Fruit fly (Drosophila melanogaster) whole organism, embryonic: ENCODE measurements around the gene NijB.

Source experiments
- Ada2b ChIP-seq: fragments of 200-800 bp; sonication (Bioruptor generic); IDR thresholded peaks from 2 replicates; pipeline ENCODE4 v1.3.6; 2022; ENCODE audit warnings: missing biosample characterization, missing genetic modification characterization
- Antp ChIP-seq: fragments of 200-800 bp; sonication (Bioruptor generic); optimal IDR thresholded peaks from 3 replicates; lab custom pipeline; 2016; ENCODE audit warnings: missing biosample characterization, missing genetic modification characterization
- Bgb ChIP-seq: fragments of 200-800 bp; sonication (Bioruptor generic); IDR thresholded peaks from 2 replicates; pipeline ENCODE4 v1.3.6; 2022; ENCODE audit warnings: missing biosample characterization, missing genetic modification characterization; ENCODE audit not compliant: partially characterized antibody
- BtbVII ChIP-seq: fragments of 200-800 bp; sonication (Bioruptor generic); optimal IDR thresholded peaks from 3 replicates; lab custom pipeline; 2017; ENCODE audit warnings: missing biosample characterization, mild to moderate bottlenecking, missing genetic modification characterization
- CG10274 ChIP-seq: fragments of 200-800 bp; sonication (Bioruptor generic); optimal IDR thresholded peaks from 3 replicates; lab custom pipeline; 2017; ENCODE audit warnings: missing biosample characterization, mild to moderate bottlenecking, missing genetic modification characterization
- CG10321 ChIP-seq: fragments of 200-800 bp; sonication (Bioruptor generic); IDR thresholded peaks from 2 replicates; pipeline ENCODE4 v1.3.6; 2022; ENCODE audit warnings: missing biosample characterization, missing genetic modification characterization
- CG12659 ChIP-seq: fragments of 200-800 bp; sonication (Bioruptor generic); optimal IDR thresholded peaks from 3 replicates; lab custom pipeline; 2017; ENCODE audit warnings: mild to moderate bottlenecking, missing biosample characterization, missing genetic modification reagents, missing genetic modification characterization
- CG13624 ChIP-seq: fragments of 200-800 bp; sonication (Bioruptor generic); optimal IDR thresholded peaks from 2 replicates; lab custom pipeline; 2016; ENCODE audit warnings: missing biosample characterization, missing genetic modification characterization
- CG13775 ChIP-seq: fragments of 200-800 bp; sonication (Bioruptor generic); optimal IDR thresholded peaks from 3 replicates; lab custom pipeline; 2017; ENCODE audit warnings: missing biosample characterization, mild to moderate bottlenecking, missing genetic modification characterization
- CG14965 ChIP-seq: fragments of 200-800 bp; sonication (Bioruptor generic); optimal IDR thresholded peaks from 2 replicates; lab custom pipeline; 2016; ENCODE audit warnings: missing biosample characterization, missing genetic modification characterization, borderline replicate concordance
- CG1529 ChIP-seq: fragments of 200-800 bp; sonication (Bioruptor generic); optimal IDR thresholded peaks from 3 replicates; lab custom pipeline; 2018; ENCODE audit warnings: missing biosample characterization, missing genetic modification characterization
- CG15696 ChIP-seq: fragments of 200-800 bp; sonication (Bioruptor generic); optimal IDR thresholded peaks from 2 replicates; lab custom pipeline; 2019; ENCODE audit warnings: missing biosample characterization, mild to moderate bottlenecking, missing genetic modification characterization, moderate library complexity
- CG1603 ChIP-seq: fragments of 200-800 bp; sonication (Bioruptor generic); optimal IDR thresholded peaks from 2 replicates; lab custom pipeline; 2019; ENCODE audit warnings: missing biosample characterization, mild to moderate bottlenecking, missing genetic modification characterization, moderate library complexity
- CG17802 ChIP-seq: fragments of 200-800 bp; sonication (Bioruptor generic); optimal IDR thresholded peaks from 2 replicates; lab custom pipeline; 2018; ENCODE audit warnings: missing biosample characterization, mild to moderate bottlenecking, missing genetic modification characterization, moderate library complexity
- CG2120 ChIP-seq: fragments of 200-800 bp; sonication (Bioruptor generic); optimal IDR thresholded peaks from 3 replicates; lab custom pipeline; 2016; ENCODE audit warnings: missing biosample characterization, missing genetic modification characterization
- CG2202 ChIP-seq: fragments of 200-800 bp; sonication (Bioruptor generic); optimal IDR thresholded peaks from 2 replicates; lab custom pipeline; 2018; ENCODE audit warnings: missing biosample characterization, mild to moderate bottlenecking, missing genetic modification characterization
- CG30431 ChIP-seq: fragments of 200-800 bp; sonication (Bioruptor generic); optimal IDR thresholded peaks from 2 replicates; lab custom pipeline; 2017; ENCODE audit warnings: missing biosample characterization, missing genetic modification characterization
- CG33557 ChIP-seq: fragments of 200-800 bp; sonication (Bioruptor generic); optimal IDR thresholded peaks from 2 replicates; lab custom pipeline; 2019; ENCODE audit warnings: missing biosample characterization, mild to moderate bottlenecking, missing genetic modification characterization, moderate library complexity
- CG43689 ChIP-seq: fragments of 200-800 bp; sonication (Bioruptor generic); IDR thresholded peaks from 2 replicates; pipeline ENCODE4 v1.3.6; 2022; ENCODE audit warnings: missing biosample characterization, missing genetic modification characterization
- CG4617 ChIP-seq: fragments of 200-800 bp; sonication (Bioruptor generic); optimal IDR thresholded peaks from 3 replicates; lab custom pipeline; 2016; ENCODE audit warnings: missing biosample characterization, missing genetic modification characterization, borderline replicate concordance
- CG6654 ChIP-seq: fragments of 200-800 bp; sonication (Bioruptor generic); optimal IDR thresholded peaks from 2 replicates; lab custom pipeline; 2017; ENCODE audit warnings: missing biosample characterization, mild to moderate bottlenecking, missing genetic modification characterization
- CG6689 ChIP-seq: fragments of 200-800 bp; sonication (Bioruptor generic); IDR thresholded peaks from 2 replicates; pipeline ENCODE4 v1.3.6; 2022; ENCODE audit warnings: missing biosample characterization, missing genetic modification characterization
- CG6765 ChIP-seq: fragments of 200-800 bp; sonication (Bioruptor generic); optimal IDR thresholded peaks from 3 replicates; lab custom pipeline; 2017; ENCODE audit warnings: missing biosample characterization, mild to moderate bottlenecking, missing genetic modification characterization
- CG7745 ChIP-seq: fragments of 200-800 bp; sonication (Bioruptor generic); optimal IDR thresholded peaks from 2 replicates; lab custom pipeline; 2018; ENCODE audit warnings: missing biosample characterization, mild to moderate bottlenecking, missing genetic modification characterization, moderate library complexity
- CG9437 ChIP-seq: fragments of 200-800 bp; sonication (Bioruptor generic); optimal IDR thresholded peaks from 2 replicates; lab custom pipeline; 2018; ENCODE audit warnings: missing biosample characterization, mild to moderate bottlenecking, missing genetic modification characterization
- Camta ChIP-seq: fragments of 200-800 bp; sonication (Bioruptor generic); optimal IDR thresholded peaks from 2 replicates; lab custom pipeline; 2016; ENCODE audit warnings: missing biosample characterization, missing genetic modification characterization
- Dad ChIP-seq: fragments of 200-800 bp; sonication (Bioruptor generic); optimal IDR thresholded peaks from 3 replicates; lab custom pipeline; 2016; ENCODE audit warnings: missing biosample characterization, missing genetic modification characterization
- Deaf1 ChIP-seq: fragments of 200-800 bp; optimal IDR thresholded peaks from 3 replicates; lab custom pipeline; 2019; ENCODE audit warnings: missing biosample characterization, mild to moderate bottlenecking, missing genetic modification characterization, moderate library complexity
- E2f2 ChIP-seq: fragments of 200-800 bp; sonication (Bioruptor generic); IDR thresholded peaks from 2 replicates; pipeline ENCODE4 v1.3.6; 2022; ENCODE audit warnings: missing biosample characterization, missing genetic modification characterization
- HHEX ChIP-seq: fragments of 200-800 bp; sonication (Bioruptor generic); optimal IDR thresholded peaks from 3 replicates; lab custom pipeline; 2017; ENCODE audit warnings: missing biosample characterization, mild to moderate bottlenecking, missing genetic modification characterization, missing genetic modification reagents
- HLHmδ ChIP-seq: fragments of 200-800 bp; sonication (Bioruptor generic); optimal IDR thresholded peaks from 2 replicates; lab custom pipeline; 2018; ENCODE audit warnings: missing biosample characterization, mild to moderate bottlenecking, missing genetic modification characterization, moderate library complexity
- Hmr ChIP-seq: fragments of 200-800 bp; sonication (Bioruptor generic); optimal IDR thresholded peaks from 3 replicates; lab custom pipeline; 2017; ENCODE audit warnings: mild to moderate bottlenecking, missing biosample characterization, missing genetic modification reagents, missing genetic modification characterization
- Jarid2 ChIP-seq: fragments of 200-800 bp; sonication (Bioruptor generic); optimal IDR thresholded peaks from 3 replicates; lab custom pipeline; 2017; ENCODE audit warnings: mild to moderate bottlenecking, missing biosample characterization, missing genetic modification reagents, missing genetic modification characterization
- Lpt ChIP-seq: fragments of >200 bp; optimal IDR thresholded peaks from 2 replicates; lab custom pipeline; 2018; ENCODE audit warnings: missing biosample characterization, missing genetic modification characterization
- MTF-1 ChIP-seq: fragments of 200-800 bp; sonication (Bioruptor generic); optimal IDR thresholded peaks from 2 replicates; lab custom pipeline; 2018; ENCODE audit warnings: missing biosample characterization, mild to moderate bottlenecking, missing genetic modification characterization, borderline replicate concordance
- Nf-YB ChIP-seq: fragments of 200-800 bp; sonication (Bioruptor generic); optimal IDR thresholded peaks from 3 replicates; lab custom pipeline; 2019; ENCODE audit warnings: missing biosample characterization, mild to moderate bottlenecking, missing genetic modification characterization, moderate library complexity
- Opbp ChIP-seq: fragments of 200-800 bp; sonication (Bioruptor generic); IDR thresholded peaks from 3 replicates; pipeline ENCODE4 v1.3.6; 2022; ENCODE audit warnings: missing biosample characterization, missing genetic modification characterization; ENCODE audit not compliant: partially characterized antibody
- al ChIP-seq: fragments of 200-800 bp; sonication (Bioruptor generic); IDR thresholded peaks from 2 replicates; pipeline ENCODE4 v1.3.6; 2022; ENCODE audit warnings: missing biosample characterization, missing genetic modification characterization
- ap ChIP-seq: fragments of 200-800 bp; sonication (Bioruptor generic); IDR thresholded peaks from 2 replicates; pipeline ENCODE4 v1.3.6; 2022; ENCODE audit warnings: missing biosample characterization, missing genetic modification characterization
- br ChIP-seq: fragments of >200 bp; optimal IDR thresholded peaks from 2 replicates; lab custom pipeline; 2017
- emc ChIP-seq: fragments of 200-800 bp; sonication (Bioruptor generic); optimal IDR thresholded peaks from 2 replicates; lab custom pipeline; 2016; ENCODE audit warnings: missing biosample characterization, missing genetic modification characterization
- grau ChIP-seq: fragments of 200-800 bp; optimal IDR thresholded peaks from 3 replicates; lab custom pipeline; 2019; ENCODE audit warnings: missing biosample characterization, mild to moderate bottlenecking, missing genetic modification characterization, moderate library complexity
- jing ChIP-seq: fragments of 200-800 bp; sonication (Bioruptor generic); optimal IDR thresholded peaks from 2 replicates; lab custom pipeline; 2018; ENCODE audit warnings: missing biosample characterization, mild to moderate bottlenecking, missing genetic modification characterization
- mld ChIP-seq: fragments of 200-800 bp; sonication (Bioruptor generic); IDR thresholded peaks from 3 replicates; pipeline ENCODE4 v1.3.6; 2022; ENCODE audit warnings: missing biosample characterization, missing genetic modification characterization; ENCODE audit not compliant: partially characterized antibody
- nerfin-1 ChIP-seq: fragments of 200-800 bp; sonication (Bioruptor generic); optimal IDR thresholded peaks from 3 replicates; lab custom pipeline; 2019; ENCODE audit warnings: missing biosample characterization, mild to moderate bottlenecking, missing genetic modification characterization, moderate library complexity
- pnt ChIP-seq: fragments of 200-800 bp; sonication (Bioruptor generic); optimal IDR thresholded peaks from 3 replicates; lab custom pipeline; 2016; ENCODE audit warnings: missing biosample characterization, missing genetic modification characterization
- ranshi ChIP-seq: fragments of 200-800 bp; sonication (Bioruptor generic); IDR thresholded peaks from 2 replicates; pipeline ENCODE4 v1.3.6; 2022; ENCODE audit warnings: missing biosample characterization, missing genetic modification characterization
- ssp ChIP-seq: fragments of 200-800 bp; sonication (Bioruptor generic); IDR thresholded peaks from 2 replicates; pipeline ENCODE4 v1.3.6; 2022; ENCODE audit warnings: missing biosample characterization, missing genetic modification characterization
- tgo ChIP-seq: fragments of 200-800 bp; sonication (Bioruptor generic); IDR thresholded peaks from 3 replicates; pipeline ENCODE4 v1.3.6; 2022; ENCODE audit warnings: missing biosample characterization, missing genetic modification characterization
- vfl ChIP-seq: fragments of 200-800 bp; sonication (Bioruptor generic); optimal IDR thresholded peaks from 2 replicates; lab custom pipeline; 2016; ENCODE audit warnings: missing biosample characterization, missing genetic modification characterization

The NijB gene

dm6 chr3L:18904772-18905601 is 12.8 kb downstream of the NijB start, which contains the start of the genes CSN1b and Prp6 (continued):
- no peak for TF ChIP-seq Antp (GFP tag; lab: Kevin White, UChicago)
- TF ChIP-seq Bgb (GFP tag; lab: Robert Waterston, UW) = peak; percentile 61
- no peak for TF ChIP-seq HHEX (GFP tag; lab: Kevin White, UChicago)
- no peak for TF ChIP-seq CG14965 (GFP tag; lab: Kevin White, UChicago)
- TF ChIP-seq HLHmδ = no peak
- TF ChIP-seq Ada2b = no peak
- TF ChIP-seq CG13624 (GFP tag; lab: Kevin White, UChicago) = no peak
- TF ChIP-seq Camta (GFP tag; lab: Kevin White, UChicago) = no peak
- TF ChIP-seq pnt (GFP tag; lab: Kevin White, UChicago) = no peak
- TF ChIP-seq grau = no peak
- no peak for TF ChIP-seq CG6689 (GFP tag; lab: Robert Waterston, UW)
- no peak for TF ChIP-seq E2f2 (GFP tag; lab: Robert Waterston, UW)
- no peak for TF ChIP-seq CG2202
- peak; percentile 52 for TF ChIP-seq CG12659
- no peak for TF ChIP-seq CG7745 (tag; lab: Kevin White, UChicago)
- peak; percentile 16 for TF ChIP-seq CG4617
- no peak for TF ChIP-seq CG6654
- TF ChIP-seq Deaf1 (tag; lab: Kevin White, UChicago) = no peak
- no peak for TF ChIP-seq CG33557 (GFP tag; lab: Kevin White, UChicago)
- peak; percentile 48; the same call in 2 of the 3 replicates for TF ChIP-seq Opbp (GFP tag; lab: Robert Waterston, UW)
- TF ChIP-seq ap = no peak
- no peak for TF ChIP-seq MTF-1 (GFP tag; lab: Kevin White, UChicago)
- TF ChIP-seq CG13775 = no peak
- no peak for TF ChIP-seq nerfin-1 (tag; lab: Kevin White, UChicago)
- TF ChIP-seq CG30431 (GFP tag; lab: Kevin White, UChicago) = no peak
- TF ChIP-seq jing (GFP tag; lab: Kevin White, UChicago) = no peak
- TF ChIP-seq mld (GFP tag; lab: Robert Waterston, UW) = no peak
- TF ChIP-seq vfl (GFP tag; lab: Kevin White, UChicago) = no peak
- TF ChIP-seq Hmr (GFP tag; lab: Kevin White, UChicago) = no peak
- TF ChIP-seq ssp (GFP tag; lab: Robert Waterston, UW) = no peak
- TF ChIP-seq CG6765 (GFP tag; lab: Kevin White, UChicago) = no peak
- TF ChIP-seq CG17802 = no peak
- TF ChIP-seq Dad (GFP tag; lab: Kevin White, UChicago) = no peak
- no peak for TF ChIP-seq CG2120 (GFP tag; lab: Kevin White, UChicago)
- no peak for TF ChIP-seq tgo (GFP tag; lab: Robert Waterston, UW)
- TF ChIP-seq CG10321 (GFP tag; lab: Robert Waterston, UW) = no peak
- no peak for TF ChIP-seq CG1529 (GFP tag; lab: Kevin White, UChicago)
- no peak for TF ChIP-seq CG10274 (GFP tag; lab: Kevin White, UChicago)
- TF ChIP-seq ranshi = no peak
- no peak for TF ChIP-seq CG43689 (GFP tag; lab: Robert Waterston, UW)
- TF ChIP-seq Nf-YB (GFP tag; lab: Kevin White, UChicago) = no peak
- TF ChIP-seq Jarid2 (GFP tag; lab: Kevin White, UChicago) = no peak
- no peak for TF ChIP-seq Lpt
- no peak for TF ChIP-seq BtbVII (GFP tag; lab: Kevin White, UChicago)
- no peak for TF ChIP-seq CG9437 (GFP tag; lab: Kevin White, UChicago)
- TF ChIP-seq emc (GFP tag; lab: Kevin White, UChicago) = no peak
- no peak for TF ChIP-seq CG1603 (tag; lab: Kevin White, UChicago)
- TF ChIP-seq al (GFP tag; lab: Robert Waterston, UW) = no peak
- no peak for TF ChIP-seq CG15696 (tag; lab: Kevin White, UChicago)
- no peak for TF ChIP-seq br (lab: Kevin White, UChicago)
